Fruit fly (Drosophila melanogaster): ENCODE data around the gene CG43799.

The CG43799 gene

dm6 chr2L:7242240-7242793 is 14.8 kb downstream of the CG43799 start:
- no peak for TF ChIP-seq Ets96B (tag; optimal IDR thresholded peaks at IDR 0.05)
- no peak for TF ChIP-seq Gug (GFP tag; IDR thresholded peaks at IDR 0.05)
- peak; percentile 68 for TF ChIP-seq vri (GFP tag; optimal IDR thresholded peaks at IDR 0.05)

- TF ChIP-seq CG32006 (GFP tag; optimal IDR thresholded peaks at IDR 0.05), result no peak
- no peak for TF ChIP-seq CG11294 (GFP tag; IDR thresholded peaks at IDR 0.05)
- TF ChIP-seq fkh (GFP tag; optimal IDR thresholded peaks at IDR 0.05), result peak; percentile 80
These were observed 20.6 kb downstream of the CG43799 start for dm6 chr2L:7248114-7248513.

dm6 chr2L:7249293-7249819 is 21.8 kb downstream of the CG43799 start, which contains the start of gene Ndae1:
Gene Ndae1, minus strand, starts transcription at chr2L:7249343.
- TF ChIP-seq CG32006 (GFP tag; optimal IDR thresholded peaks at IDR 0.05) (no peak), Hr4 (GFP tag; optimal IDR thresholded peaks at IDR 0.05) (no peak), CG1621 (tag; optimal IDR thresholded peaks at IDR 0.05) (no peak), eg (GFP tag; IDR thresholded peaks at IDR 0.05) (no peak), CG10669 (GFP tag; optimal IDR thresholded peaks at IDR 0.05) (no peak), Sox102F (GFP tag; optimal IDR thresholded peaks at IDR 0.05) (no peak), achi (GFP tag; optimal IDR thresholded peaks at IDR 0.05) (no peak), CG34406 (GFP tag; optimal IDR thresholded peaks at IDR 0.05) (no peak), CG11294 (GFP tag; IDR thresholded peaks at IDR 0.05) (no peak), CG8632 (GFP tag; optimal IDR thresholded peaks at IDR 0.05) (no peak), Met (GFP tag; optimal IDR thresholded peaks at IDR 0.05) (no peak), CG8119 (GFP tag; IDR thresholded peaks at IDR 0.05) (peak; percentile 24; the same call in 1 of the 3 replicates), Blimp-1 (GFP tag; optimal IDR thresholded peaks at IDR 0.05) (peak; percentile 36)

- TF ChIP-seq fkh (GFP tag; optimal IDR thresholded peaks at IDR 0.05) (no peak), svp (GFP tag) (no peak), CG1621 (tag; optimal IDR thresholded peaks at IDR 0.05) (no peak), CG16779 (tag; optimal IDR thresholded peaks at IDR 0.05) (no peak), CG8319 (GFP tag; optimal IDR thresholded peaks at IDR 0.05) (no peak), achi (GFP tag; optimal IDR thresholded peaks at IDR 0.05) (no peak), Sox14 (GFP tag; optimal IDR thresholded peaks at IDR 0.05) (no peak), pdm3 (GFP tag; optimal IDR thresholded peaks at IDR 0.05) (no peak)
These were observed 25.3 kb downstream of the CG43799 start, which contains the start of gene CG13786 for dm6 chr2L:7252882-7253281. Gene CG13786, minus strand, starts transcription at chr2L:7252982.

dm6 chr2L:7254712-7255183 is 27.2 kb downstream of the CG43799 start:
- no peak for TF ChIP-seq dsx (GFP tag; optimal IDR thresholded peaks at IDR 0.05; ENCODE audit: poor library complexity, severe bottlenecking)
- TF ChIP-seq fkh (GFP tag; optimal IDR thresholded peaks at IDR 0.05), result peak; percentile 61

dm6 chr2L:7256144-7256543 is 28.6 kb downstream of the CG43799 start:
- TF ChIP-seq Met (GFP tag; optimal IDR thresholded peaks at IDR 0.05), result no peak
- no peak for TF ChIP-seq CG6792 (GFP tag; optimal IDR thresholded peaks at IDR 0.05)
- TF ChIP-seq lz (GFP tag; optimal IDR thresholded peaks at IDR 0.05), result no peak
- no peak for TF ChIP-seq CG34406 (GFP tag; optimal IDR thresholded peaks at IDR 0.05)
- TF ChIP-seq Hr38 (GFP tag; optimal IDR thresholded peaks at IDR 0.05), result no peak
- TF ChIP-seq Sox14 (GFP tag; optimal IDR thresholded peaks at IDR 0.05), result no peak
- no peak for TF ChIP-seq CG11294 (GFP tag; IDR thresholded peaks at IDR 0.05)
- TF ChIP-seq svp (GFP tag), result no peak
- TF ChIP-seq Ets96B (tag; optimal IDR thresholded peaks at IDR 0.05), result no peak

dm6 chr2L:7257212-7257611 is 29.7 kb downstream of the CG43799 start, which contains the start of gene CG31909:
Gene CG31909, plus strand, starts transcription at chr2L:7257512.
- no peak for TF ChIP-seq CG16779 (tag; optimal IDR thresholded peaks at IDR 0.05)
- no peak for TF ChIP-seq pdm3 (GFP tag; optimal IDR thresholded peaks at IDR 0.05)
- TF ChIP-seq Met (GFP tag; optimal IDR thresholded peaks at IDR 0.05), result no peak
- no peak for TF ChIP-seq cyc (GFP tag; optimal IDR thresholded peaks at IDR 0.05)
- no peak for TF ChIP-seq CG9139 (GFP tag; optimal IDR thresholded peaks at IDR 0.05)
- no peak for TF ChIP-seq ss (GFP tag; optimal IDR thresholded peaks at IDR 0.05)
- no peak for TF ChIP-seq vri (GFP tag; optimal IDR thresholded peaks at IDR 0.05)
- TF ChIP-seq Hr38 (GFP tag; optimal IDR thresholded peaks at IDR 0.05), result no peak
- no peak for TF ChIP-seq Smox (GFP tag; optimal IDR thresholded peaks at IDR 0.05)
